Fruit fly (Drosophila melanogaster): ENCODE data around the gene CG8300.

- no peak for TF ChIP-seq CG8478 (optimal IDR thresholded peaks at IDR 0.05)
- no peak for TF ChIP-seq CTCF (optimal IDR thresholded peaks at IDR 0.05)
Observed at dm6 chrX:7105533-7105932, 848 bp downstream of the CG8300 start.
